Worm (Caenorhabditis elegans) whole organism, L2 larva: ENCODE data around the gene ZK666.12.

Experiments
- aly-2 ChIP-seq: fragments of 150-350 bp; optimal IDR thresholded peaks from 2 replicates; lab custom pipeline; 2014; ENCODE audit warnings: missing biosample characterization, missing genetic modification characterization
- egl-27 ChIP-seq: sonication (generic microtip); optimal IDR thresholded peaks from 3 replicates; lab custom pipeline; 2017; ENCODE audit warnings: missing biosample characterization, missing genetic modification reagents, missing genetic modification characterization
- elt-3 ChIP-seq: sonication (generic microtip); optimal IDR thresholded peaks from 2 replicates; lab custom pipeline; 2017; ENCODE audit warnings: missing biosample characterization, missing genetic modification characterization
- lin-11 ChIP-seq: fragments of 150-350 bp; sonication (generic microtip); optimal IDR thresholded peaks from 2 replicates; lab custom pipeline; 2014; ENCODE audit warnings: missing biosample characterization, missing genetic modification characterization, inconsistent platforms, mixed read lengths
- lin-39 ChIP-seq: fragments of 150-350 bp; optimal IDR thresholded peaks from 2 replicates; lab custom pipeline; 2014; ENCODE audit warnings: missing biosample characterization, missing genetic modification reagents, missing genetic modification characterization
- lsy-2 ChIP-seq, 2 experiments: fragments of 150-350 bp in 1 of 2; sonication (generic microtip) in 1 of 2; optimal IDR thresholded peaks; 2 replicates each; lab custom pipeline; 2014 to 2017; ENCODE audit warnings: missing biosample characterization in 2 of 2, missing genetic modification characterization in 2 of 2
- nhr-11 ChIP-seq: fragments of 150-350 bp; optimal IDR thresholded peaks from 2 replicates; lab custom pipeline; 2014; ENCODE audit warnings: missing biosample characterization, missing genetic modification characterization
- nhr-12 ChIP-seq: fragments of 150-350 bp; optimal IDR thresholded peaks from 2 replicates; lab custom pipeline; 2014; ENCODE audit warnings: missing biosample characterization, missing genetic modification characterization
- nhr-23 ChIP-seq: fragments of 150-350 bp; optimal IDR thresholded peaks from 2 replicates; lab custom pipeline; 2014; ENCODE audit warnings: missing biosample characterization, missing genetic modification reagents, missing genetic modification characterization
- skn-1 ChIP-seq: sonication (generic microtip); optimal IDR thresholded peaks from 2 replicates; lab custom pipeline; 2017; ENCODE audit warnings: missing biosample characterization, missing genetic modification characterization
- snpc-4 ChIP-seq: fragments of 150-350 bp; optimal IDR thresholded peaks from 2 replicates; lab custom pipeline; 2014; ENCODE audit warnings: missing biosample characterization, missing genetic modification characterization
- unc-55 ChIP-seq: fragments of 150-350 bp; sonication (generic microtip); optimal IDR thresholded peaks from 3 replicates; lab custom pipeline; 2014; ENCODE audit warnings: missing biosample characterization, missing genetic modification reagents, missing genetic modification characterization
- ztf-4 ChIP-seq: fragments of 150-350 bp; optimal IDR thresholded peaks from 2 replicates; lab custom pipeline; 2014; ENCODE audit warnings: missing biosample characterization, missing genetic modification characterization

DNA sequence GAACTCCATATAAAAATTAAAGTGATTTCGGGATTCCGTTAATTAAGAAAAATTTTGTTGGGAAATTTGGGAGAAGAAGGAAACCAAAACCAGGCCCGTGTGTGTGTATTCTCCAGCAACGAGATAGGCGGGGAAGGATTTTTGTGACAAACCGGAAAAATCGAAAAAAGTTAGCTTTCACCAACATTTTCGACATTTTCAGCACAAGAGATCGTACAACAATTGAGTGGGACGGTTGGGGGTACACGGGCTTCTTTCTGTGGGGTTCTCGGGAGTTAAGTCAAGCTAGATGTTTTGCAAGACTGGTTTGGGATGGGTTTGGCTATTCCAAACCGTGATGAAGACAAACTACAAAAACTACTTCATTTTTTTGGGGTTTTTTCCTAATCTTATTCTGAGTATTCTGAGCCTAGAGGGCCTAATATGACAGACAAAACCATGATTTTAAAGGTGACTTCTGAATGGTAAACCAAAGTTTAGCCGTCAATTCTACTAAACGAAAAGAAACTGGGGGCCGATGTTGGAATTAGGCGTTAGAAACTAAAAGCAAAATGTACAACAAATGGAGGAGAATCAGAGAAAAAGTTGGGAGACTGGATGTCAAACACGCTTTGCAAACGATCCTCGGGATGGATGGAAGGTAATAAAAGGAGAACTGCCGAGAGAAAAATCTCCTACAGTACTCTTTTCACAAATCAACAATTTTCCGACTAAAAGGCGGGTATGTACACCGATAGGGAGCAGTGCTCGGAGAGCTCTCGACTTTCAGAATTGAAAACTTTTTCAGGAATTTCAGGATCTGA, 46.8 kb downstream of the ZK666.12 start:
- TF ChIP-seq nhr-23 (tag; lab: Kevin White, UChicago) (no peak), lsy-2 (tag; optimal IDR thresholded peaks at IDR 0.05; lab: Kevin White, UChicago) (peak; percentile 6 to 20), unc-55 (GFP tag; lab: Kevin White, UChicago) (no peak), nhr-12 (tag; lab: Kevin White, UChicago) (no peak), skn-1 (tag; lab: Kevin White, UChicago) (no peak), egl-27 (no peak), snpc-4 (tag; lab: Kevin White, UChicago) (no peak), ztf-4 (peak; percentile 11), lin-39 (tag; lab: Kevin White, UChicago) (no peak), nhr-11 (tag; lab: Kevin White, UChicago) (no peak), elt-3 (no peak), lin-11 (no peak), aly-2 (tag; lab: Kevin White, UChicago) (no peak)
